Fruit fly (Drosophila melanogaster) whole organism, embryonic: ENCODE measurements around the gene Vti1a.

Experiments
- Abd-B ChIP-seq: fragments of 200-800 bp; sonication (Bioruptor generic); optimal IDR thresholded peaks from 2 replicates; lab custom pipeline; 2018; ENCODE audit warnings: missing biosample characterization, mild to moderate bottlenecking, missing genetic modification characterization, moderate library complexity
- CG12236 ChIP-seq: fragments of 200-800 bp; sonication (Bioruptor generic); optimal IDR thresholded peaks from 2 replicates; lab custom pipeline; 2016; ENCODE audit warnings: missing biosample characterization, missing genetic modification characterization
- CG12744 ChIP-seq: fragments of 200-800 bp; sonication (Bioruptor generic); optimal IDR thresholded peaks from 2 replicates; lab custom pipeline; 2016; ENCODE audit warnings: missing biosample characterization, missing genetic modification characterization
- CG13296 ChIP-seq: fragments of 200-800 bp; sonication (Bioruptor generic); optimal IDR thresholded peaks from 3 replicates; lab custom pipeline; 2018; ENCODE audit warnings: missing biosample characterization, mild to moderate bottlenecking, missing genetic modification characterization
- CG13775 ChIP-seq: fragments of 200-800 bp; sonication (Bioruptor generic); optimal IDR thresholded peaks from 3 replicates; lab custom pipeline; 2017; ENCODE audit warnings: missing biosample characterization, mild to moderate bottlenecking, missing genetic modification characterization
- CG13894 ChIP-seq: fragments of 200-800 bp; sonication (Bioruptor generic); optimal IDR thresholded peaks from 3 replicates; lab custom pipeline; 2018; ENCODE audit warnings: missing biosample characterization, mild to moderate bottlenecking, missing genetic modification characterization, moderate library complexity
- CG14860 ChIP-seq: fragments of 200-800 bp; sonication (Bioruptor generic); IDR thresholded peaks from 3 replicates; pipeline ENCODE4 v1.3.6; 2022; ENCODE audit warnings: missing biosample characterization, missing genetic modification characterization; ENCODE audit not compliant: partially characterized antibody
- CG15269 ChIP-seq: fragments of 200-800 bp; sonication (Bioruptor generic); optimal IDR thresholded peaks from 2 replicates; lab custom pipeline; 2018; ENCODE audit warnings: missing biosample characterization, mild to moderate bottlenecking, missing genetic modification characterization, moderate library complexity
- CG16863 ChIP-seq: fragments of 200-800 bp; sonication (Bioruptor generic); optimal IDR thresholded peaks from 3 replicates; lab custom pipeline; 2016; ENCODE audit warnings: missing biosample characterization, missing genetic modification characterization
- CG17328 ChIP-seq: fragments of 200-800 bp; sonication (Bioruptor generic); IDR thresholded peaks from 2 replicates; pipeline ENCODE4 v1.3.6; 2022; ENCODE audit warnings: missing biosample characterization, missing genetic modification characterization
- CG17568 ChIP-seq: fragments of 200-800 bp; sonication (Bioruptor generic); optimal IDR thresholded peaks from 2 replicates; lab custom pipeline; 2018; ENCODE audit warnings: missing biosample characterization, mild to moderate bottlenecking, missing genetic modification characterization, moderate library complexity
- CG18619 ChIP-seq: fragments of 200-800 bp; sonication (Bioruptor generic); optimal IDR thresholded peaks from 3 replicates; lab custom pipeline; 2017; ENCODE audit warnings: missing biosample characterization, mild to moderate bottlenecking, missing genetic modification characterization
- CG2199 ChIP-seq: fragments of 200-800 bp; sonication (Bioruptor generic); IDR thresholded peaks from 3 replicates; pipeline ENCODE4 v1.3.6; 2022; ENCODE audit warnings: missing biosample characterization, missing genetic modification characterization
- CG2202 ChIP-seq: fragments of 200-800 bp; sonication (Bioruptor generic); optimal IDR thresholded peaks from 2 replicates; lab custom pipeline; 2018; ENCODE audit warnings: missing biosample characterization, mild to moderate bottlenecking, missing genetic modification characterization
- CG2889 ChIP-seq: fragments of 200-800 bp; sonication (Bioruptor generic); IDR thresholded peaks from 3 replicates; pipeline ENCODE4 v1.3.6; 2022; ENCODE audit warnings: missing biosample characterization, missing genetic modification characterization
- CG32772 ChIP-seq: fragments of 200-800 bp; sonication (Bioruptor generic); IDR thresholded peaks from 2 replicates; pipeline ENCODE4 v1.3.6; 2022; ENCODE audit warnings: missing biosample characterization, missing genetic modification characterization
- CG3838 ChIP-seq: fragments of 200-800 bp; sonication (Bioruptor generic); optimal IDR thresholded peaks from 3 replicates; lab custom pipeline; 2016; ENCODE audit warnings: missing biosample characterization, missing genetic modification characterization
- CG6791 ChIP-seq: fragments of 200-800 bp; sonication (Bioruptor generic); IDR thresholded peaks from 3 replicates; pipeline ENCODE4 v1.3.6; 2022; ENCODE audit warnings: missing biosample characterization, missing genetic modification characterization; ENCODE audit not compliant: partially characterized antibody
- CG7928 ChIP-seq: fragments of 200-800 bp; sonication (Bioruptor generic); optimal IDR thresholded peaks from 2 replicates; lab custom pipeline; 2017; ENCODE audit warnings: missing biosample characterization, mild to moderate bottlenecking, missing genetic modification characterization
- CG8290 ChIP-seq, 3 experiments: fragments of 200-800 bp; sonication (Bioruptor generic); optimal IDR thresholded peaks; 2 replicates each; lab custom pipeline; 2016 to 2019; ENCODE audit warnings: missing biosample characterization in 3 of 3, missing genetic modification characterization in 3 of 3, mild to moderate bottlenecking in 2 of 3, moderate library complexity in 1 of 3
- CG9797 ChIP-seq: fragments of 200-800 bp; sonication (Bioruptor generic); optimal IDR thresholded peaks from 3 replicates; lab custom pipeline; 2018; ENCODE audit warnings: missing biosample characterization, mild to moderate bottlenecking, missing genetic modification characterization
- D19A ChIP-seq: fragments of 200-800 bp; optimal IDR thresholded peaks from 3 replicates; lab custom pipeline; 2019; ENCODE audit warnings: missing biosample characterization, mild to moderate bottlenecking, missing genetic modification characterization, moderate library complexity
- Dbx ChIP-seq: fragments of 200-800 bp; sonication (Bioruptor generic); IDR thresholded peaks from 3 replicates; pipeline ENCODE4 v1.3.6; 2022; ENCODE audit warnings: missing biosample characterization, missing genetic modification characterization
- Dfd ChIP-seq, 2 experiments: fragments of >200 bp; optimal IDR thresholded peaks; 2 replicates each; lab custom pipeline; 2017; ENCODE audit warnings: missing biosample characterization in 2 of 2, missing genetic modification characterization in 2 of 2
- MESR4 ChIP-seq: fragments of 200-800 bp; sonication (Bioruptor generic); optimal IDR thresholded peaks from 2 replicates; lab custom pipeline; 2018; ENCODE audit warnings: missing biosample characterization, mild to moderate bottlenecking, missing genetic modification characterization, moderate library complexity
- Neu2 ChIP-seq: fragments of 200-800 bp; sonication (Bioruptor generic); optimal IDR thresholded peaks from 3 replicates; lab custom pipeline; 2016; ENCODE audit warnings: missing biosample characterization, missing genetic modification characterization, borderline replicate concordance
- Usf ChIP-seq: fragments of 200-800 bp; sonication (Bioruptor generic); optimal IDR thresholded peaks from 2 replicates; lab custom pipeline; 2017; ENCODE audit warnings: missing genotype, missing biosample characterization, missing genetic modification characterization
- bab2 ChIP-seq: fragments of 200-800 bp; sonication (Bioruptor generic); optimal IDR thresholded peaks from 2 replicates; lab custom pipeline; 2016; ENCODE audit warnings: missing biosample characterization, missing genetic modification characterization
- chm ChIP-seq: fragments of 200-800 bp; sonication (Bioruptor generic); IDR thresholded peaks from 2 replicates; pipeline ENCODE4 v1.3.6; 2022; ENCODE audit warnings: missing biosample characterization, missing genetic modification characterization
- chn ChIP-seq: fragments of 200-800 bp; sonication (Bioruptor generic); optimal IDR thresholded peaks from 2 replicates; lab custom pipeline; 2016; ENCODE audit warnings: missing biosample characterization, missing genetic modification characterization
- gfzf ChIP-seq: fragments of 200-800 bp; sonication (Bioruptor generic); optimal IDR thresholded peaks from 2 replicates; lab custom pipeline; 2016; ENCODE audit warnings: missing biosample characterization, mild to moderate bottlenecking, missing genetic modification characterization, moderate library complexity
- hb ChIP-seq: fragments of 200-800 bp; sonication (Bioruptor generic); IDR thresholded peaks from 3 replicates; pipeline ENCODE4 v1.3.6; 2022; ENCODE audit warnings: missing biosample characterization, missing genetic modification characterization; ENCODE audit not compliant: partially characterized antibody
- hth ChIP-seq: fragments of >200 bp; optimal IDR thresholded peaks from 2 replicates; lab custom pipeline; 2017; ENCODE audit warnings: inconsistent platforms
- ken ChIP-seq: fragments of 200-800 bp; sonication (Bioruptor generic); IDR thresholded peaks from 3 replicates; pipeline ENCODE4 v1.3.6; 2022; ENCODE audit warnings: missing biosample characterization, missing genetic modification characterization
- klu ChIP-seq: fragments of 200-800 bp; sonication (Bioruptor generic); IDR thresholded peaks from 2 replicates; pipeline ENCODE4 v1.3.6; 2022; ENCODE audit warnings: missing biosample characterization, missing genetic modification characterization
- peb ChIP-seq: fragments of 200-800 bp; sonication (Bioruptor generic); IDR thresholded peaks from 2 replicates; pipeline ENCODE4 v1.3.6; 2022; ENCODE audit warnings: missing biosample characterization, missing genetic modification characterization
- phol ChIP-seq: fragments of 200-800 bp; sonication (Bioruptor generic); optimal IDR thresholded peaks from 3 replicates; lab custom pipeline; 2018; ENCODE audit warnings: missing biosample characterization, mild to moderate bottlenecking, missing genetic modification characterization, moderate library complexity
- pita ChIP-seq: fragments of 200-800 bp; sonication (Bioruptor generic); optimal IDR thresholded peaks from 2 replicates; lab custom pipeline; 2017; ENCODE audit warnings: missing biosample characterization, mild to moderate bottlenecking, missing genetic modification characterization
- psq ChIP-seq: fragments of 200-800 bp; sonication (Bioruptor generic); optimal IDR thresholded peaks from 2 replicates; lab custom pipeline; 2017; ENCODE audit warnings: missing biosample characterization, missing genetic modification characterization
- pzg ChIP-seq: fragments of 200-800 bp; sonication (Bioruptor generic); optimal IDR thresholded peaks from 3 replicates; lab custom pipeline; 2018; ENCODE audit warnings: missing biosample characterization, mild to moderate bottlenecking, missing genetic modification characterization, moderate library complexity
- seq ChIP-seq: fragments of 200-800 bp; sonication (Bioruptor generic); IDR thresholded peaks from 2 replicates; pipeline ENCODE4 v1.3.6; 2022; ENCODE audit warnings: missing biosample characterization, missing genetic modification characterization
- slbo ChIP-seq: fragments of 200-800 bp; sonication (Bioruptor generic); IDR thresholded peaks from 2 replicates; pipeline ENCODE4 v1.3.6; 2022; ENCODE audit warnings: missing biosample characterization, missing genetic modification characterization
- sr ChIP-seq: fragments of 200-800 bp; sonication (Bioruptor generic); IDR thresholded peaks from 3 replicates; pipeline ENCODE4 v1.3.6; 2022; ENCODE audit warnings: missing biosample characterization, missing genetic modification characterization
- trem ChIP-seq: fragments of 200-800 bp; optimal IDR thresholded peaks from 3 replicates; lab custom pipeline; 2019; ENCODE audit warnings: missing biosample characterization, mild to moderate bottlenecking, missing genetic modification characterization, moderate library complexity
- vfl ChIP-seq: fragments of 200-800 bp; sonication (Bioruptor generic); optimal IDR thresholded peaks from 2 replicates; lab custom pipeline; 2016; ENCODE audit warnings: missing biosample characterization, missing genetic modification characterization
- vvl ChIP-seq: fragments of 200-800 bp; sonication (Bioruptor generic); IDR thresholded peaks from 2 replicates; pipeline ENCODE4 v1.3.6; 2022; ENCODE audit warnings: missing biosample characterization, missing genetic modification characterization

The Vti1a gene

DNA sequence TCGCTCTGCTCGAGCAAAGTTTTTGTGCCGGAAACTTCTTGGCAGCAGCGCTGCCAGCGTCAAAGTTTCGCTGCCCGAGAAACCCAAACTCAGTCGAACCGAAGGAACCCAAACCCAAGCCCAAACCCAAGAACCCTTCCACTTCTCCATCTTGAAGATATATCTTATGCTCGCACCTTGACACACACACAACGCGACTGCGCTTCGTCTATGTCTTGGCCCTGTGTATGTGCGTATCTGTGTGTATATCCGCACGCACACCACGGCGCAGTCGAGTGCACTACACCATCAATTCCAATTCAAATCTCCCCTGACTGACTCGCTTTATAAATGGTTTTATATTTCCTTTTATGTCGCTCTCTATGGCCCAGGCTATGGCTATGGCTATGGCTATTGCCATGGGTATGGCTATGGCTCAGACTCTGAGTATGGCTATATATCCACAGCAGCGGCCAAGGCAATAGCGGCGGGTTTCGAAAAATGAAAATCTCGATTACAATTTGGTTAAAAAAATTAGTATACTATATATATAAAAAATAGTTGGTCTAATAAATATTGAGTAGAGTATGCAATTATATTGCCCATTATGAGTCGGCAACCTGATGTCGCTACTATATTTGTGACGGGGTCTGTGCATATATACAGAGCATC, 3.8 kb upstream of the Vti1a start (continued):
- TF ChIP-seq Neu2 (GFP tag; lab: Kevin White, UChicago) (no peak), peb (peak; percentile 91), pzg (GFP tag; lab: Kevin White, UChicago) (peak; percentile 4), CG12744 (GFP tag; lab: Kevin White, UChicago) (peak; percentile 9), ken (GFP tag; lab: Robert Waterston, UW) (peak; percentile 95), hb (GFP tag; lab: Robert Waterston, UW) (no peak), slbo (GFP tag; lab: Robert Waterston, UW) (peak; percentile 95), klu (GFP tag; lab: Robert Waterston, UW) (peak; percentile 87), CG13296 (GFP tag; lab: Kevin White, UChicago) (peak; percentile 96), trem (peak; percentile 95), CG15269 (tag; lab: Kevin White, UChicago) (peak; percentile 96), D19A (tag; lab: Kevin White, UChicago) (peak; percentile 94), CG2889 (GFP tag; lab: Robert Waterston, UW) (peak; percentile 89), phol (peak; percentile 96), pita (GFP tag; lab: Kevin White, UChicago) (no peak), CG7928 (peak; percentile 71), chn (GFP tag; lab: Kevin White, UChicago) (peak; percentile 70), CG14860 (GFP tag; lab: Robert Waterston, UW) (no peak), CG18619 (GFP tag; lab: Kevin White, UChicago) (peak; percentile 95), CG2202 (tag; lab: Kevin White, UChicago) (peak; percentile 95), psq (peak; percentile 73), CG13894 (tag; lab: Kevin White, UChicago) (peak; percentile 100)

DNA sequence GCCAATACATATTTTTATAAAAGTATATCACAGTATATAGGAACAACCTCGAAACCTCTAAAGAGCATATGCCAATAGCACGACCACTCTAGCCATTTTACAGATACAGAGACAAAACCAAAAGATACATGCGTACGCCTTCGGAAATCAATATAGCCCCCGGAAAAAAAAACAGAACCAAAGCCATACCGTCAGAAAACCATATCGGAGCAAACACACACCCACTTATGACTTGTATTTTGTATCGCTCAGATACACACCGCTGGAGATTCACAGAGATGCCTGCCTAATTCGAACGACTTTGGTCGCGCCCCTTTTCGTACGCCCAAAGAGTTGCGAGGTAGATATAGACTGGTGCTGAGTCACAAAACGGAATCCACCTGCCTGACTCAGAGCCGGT, 2.8 kb upstream of the Vti1a start:
- peak; percentile 54; the same call in 1 of the 3 replicates for TF ChIP-seq CG6791 (GFP tag; lab: Robert Waterston, UW)
- TF ChIP-seq CG16863 (GFP tag; lab: Kevin White, UChicago) = no peak
- no peak for TF ChIP-seq CG17568 (GFP tag; lab: Kevin White, UChicago)
- 0 out of 2 replicates have a peak, but pooled peaks have one; percentile 16 for TF ChIP-seq CG17328
- TF ChIP-seq CG13894 (tag; lab: Kevin White, UChicago) = peak; percentile 100
- TF ChIP-seq CG2199 = peak; percentile 81; the same call in 2 of the 3 replicates
- TF ChIP-seq chm = no peak
- TF ChIP-seq bab2 (GFP tag; lab: Kevin White, UChicago) = no peak
- TF ChIP-seq vvl (GFP tag; lab: Robert Waterston, UW) = 0 out of 2 replicates have a peak, but pooled peaks have one; percentile 11
- no peak for TF ChIP-seq CG9797 (GFP tag; lab: Kevin White, UChicago)
- TF ChIP-seq CG8290 (GFP tag; optimal IDR thresholded peaks at IDR 0.05; lab: Kevin White, UChicago) = peak; percentile 80
- TF ChIP-seq CG8290 (tag; optimal IDR thresholded peaks at IDR 0.05; lab: Kevin White, UChicago) = no peak
- TF ChIP-seq sr = peak; percentile 55; the same call in 2 of the 3 replicates

DNA sequence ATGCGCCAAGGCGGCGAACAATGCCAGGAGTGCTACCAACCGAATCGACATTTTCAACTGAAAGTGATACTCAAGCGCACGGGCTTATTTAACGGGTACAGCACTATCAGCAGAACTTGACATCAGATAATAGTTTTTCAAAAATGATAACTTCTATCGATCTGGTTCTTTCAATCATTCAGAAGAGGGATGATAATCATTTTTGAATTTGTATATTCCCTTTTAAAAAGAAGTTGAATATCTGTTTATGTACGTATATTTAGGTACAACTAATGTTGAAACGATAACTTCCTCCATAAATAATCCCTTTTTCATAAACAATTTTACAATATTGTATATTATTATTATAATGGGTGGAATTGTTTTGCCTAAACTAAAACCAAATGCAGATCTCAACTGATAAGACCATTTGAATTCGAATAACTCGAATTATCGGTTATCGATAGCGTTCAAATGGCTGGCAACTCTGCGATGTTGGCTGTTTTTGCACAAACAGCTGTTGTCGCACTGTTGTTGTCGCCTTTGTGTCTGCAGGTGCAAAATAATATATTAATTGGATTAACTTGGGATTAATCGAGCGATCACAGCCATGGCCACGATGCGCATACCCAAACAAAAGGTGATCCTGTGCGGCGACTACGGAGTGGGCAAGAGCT, 2.6 kb downstream of the Vti1a start, which contains the start of the genes CG32483 and RabX6:
CG32483 (minus strand) TSS at position 51 of the 656 bp plus-strand sequence.
RabX6 (plus strand) TSS at position 487 of the 656 bp plus-strand sequence.
- TF ChIP-seq Usf (GFP tag; lab: Kevin White, UChicago) = no peak
- no peak for TF ChIP-seq hth (lab: Kevin White, UChicago)
- no peak for TF ChIP-seq slbo (GFP tag; lab: Robert Waterston, UW)
- no peak for TF ChIP-seq CG8290 (GFP tag; optimal IDR thresholded peaks at IDR 0.05; lab: Kevin White, UChicago)
- peak in 1 of 2 experiments; percentile 9 for TF ChIP-seq CG8290 (tag; optimal IDR thresholded peaks at IDR 0.05; lab: Kevin White, UChicago)
- TF ChIP-seq vfl (GFP tag; lab: Kevin White, UChicago) = no peak
- peak; percentile 95 for TF ChIP-seq CG3838 (GFP tag; lab: Kevin White, UChicago)
- TF ChIP-seq vvl (GFP tag; lab: Robert Waterston, UW) = no peak
- no peak for TF ChIP-seq Dbx (GFP tag; lab: Robert Waterston, UW)
- no peak for TF ChIP-seq CG32772 (GFP tag; lab: Robert Waterston, UW)
- no peak for TF ChIP-seq CG13775 (GFP tag; lab: Kevin White, UChicago)
- peak; percentile 18 for TF ChIP-seq gfzf (GFP tag; lab: Kevin White, UChicago)
- no peak for TF ChIP-seq Dfd (GFP tag; optimal IDR thresholded peaks at IDR 0.05; lab: Kevin White, UChicago)
- no peak for TF ChIP-seq CG12236 (GFP tag; lab: Kevin White, UChicago)
- peak; percentile 42 for TF ChIP-seq MESR4 (GFP tag; lab: Kevin White, UChicago)
- no peak for TF ChIP-seq seq (GFP tag; lab: Robert Waterston, UW)
- TF ChIP-seq Abd-B (GFP tag; lab: Kevin White, UChicago) = no peak
